Worm (Caenorhabditis elegans): ENCODE data around the gene ttr-7.
A peak's percentile ranks its signal among the peaks of the same experiment; 100 is the strongest.

Gene ttr-7

DNA sequence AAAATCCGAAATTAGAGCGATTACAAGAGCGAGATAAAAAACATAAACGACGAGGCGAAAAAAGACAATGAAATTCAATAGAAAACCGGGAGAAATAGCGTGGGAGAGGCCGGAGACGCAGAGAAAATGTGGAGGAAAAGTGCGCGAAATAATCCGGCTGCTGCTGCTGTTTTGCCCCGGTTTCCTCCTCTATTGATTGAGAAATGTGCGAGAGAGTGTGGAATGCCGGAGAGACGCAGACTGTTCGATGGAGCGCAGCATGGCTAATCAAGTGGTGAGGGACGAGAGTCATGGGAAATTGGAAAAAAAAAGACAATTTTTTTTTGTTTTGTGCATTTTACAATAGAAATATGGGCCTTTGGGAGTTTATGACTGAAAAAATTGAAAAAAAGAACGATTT is 7.6 kb upstream of the ttr-7 start (continued):
- TF ChIP-seq dmd-8 (GFP tag; IDR thresholded peaks at IDR 0.05) (no peak), T26A8.4 (GFP tag; IDR thresholded peaks at IDR 0.05) (no peak), ceh-20 (GFP tag; IDR thresholded peaks at IDR 0.05) (no peak), hlh-11 (tag; optimal IDR thresholded peaks at IDR 0.05) (peak; percentile 63), skn-1 (tag; optimal IDR thresholded peaks at IDR 0.05) (no peak), nhr-41 (GFP tag; IDR thresholded peaks at IDR 0.05) (no peak), nhr-11 (tag; optimal IDR thresholded peaks at IDR 0.05) (no peak), lin-13 (GFP tag; optimal IDR thresholded peaks at IDR 0.05) (no peak), lin-38 (GFP tag; IDR thresholded peaks at IDR 0.05) (peak; percentile 27; the same call in 1 of the 2 replicates), unc-62 (GFP tag; optimal IDR thresholded peaks at IDR 0.05 in 1 of 2) (no peak), unc-62 (tag; optimal IDR thresholded peaks at IDR 0.05) (no peak), unc-39 (tag; optimal IDR thresholded peaks at IDR 0.05) (no peak), mep-1 (tag; optimal IDR thresholded peaks at IDR 0.05) (peak; percentile 61), mes-2 (tag; optimal IDR thresholded peaks at IDR 0.05; ENCODE audit: poor library complexity, severe bottlenecking) (peak; percentile 50), hlh-30 (tag; optimal IDR thresholded peaks at IDR 0.05; ENCODE audit: insufficient read depth) (peak; percentile 91), lin-39 (tag; optimal IDR thresholded peaks at IDR 0.05) (no peak), ceh-28 (tag; optimal IDR thresholded peaks at IDR 0.05) (peak; percentile 56), ctbp-1 (GFP tag; IDR thresholded peaks at IDR 0.05) (0 out of 2 replicates have a peak, but pooled peaks have one; percentile 8), daf-12 (tag; optimal IDR thresholded peaks at IDR 0.05) (no peak), madf-9 (GFP tag; conservative IDR thresholded peaks at IDR 0.05) (no peak), lsy-2 (tag; optimal IDR thresholded peaks at IDR 0.05) (peak in 1 of 2 experiments; percentile 6), T20F7.1 (GFP tag; optimal IDR thresholded peaks at IDR 0.05) (no peak), hmg-1.1 (GFP tag; IDR thresholded peaks at IDR 0.05) (peak; percentile 80), set-16 (GFP tag; IDR thresholded peaks at IDR 0.05) (peak; percentile 53), nhr-48 (tag; optimal IDR thresholded peaks at IDR 0.05) (no peak), hif-1 (tag; optimal IDR thresholded peaks at IDR 0.05) (peak in 1 of 2 experiments; percentile 13), R02D3.7 (tag; optimal IDR thresholded peaks at IDR 0.05) (no peak), vab-7 (GFP tag; IDR thresholded peaks at IDR 0.05) (no peak), dmd-6 (GFP tag; IDR thresholded peaks at IDR 0.05) (0 out of 2 replicates have a peak, but pooled peaks have one; percentile 17), rbr-2 (tag; optimal IDR thresholded peaks at IDR 0.05) (peak; percentile 59), arid-1 (GFP tag; conservative IDR thresholded peaks at IDR 0.05) (0 out of 2 replicates have a peak, but pooled peaks have one; percentile 15), nhr-28 (tag; optimal IDR thresholded peaks at IDR 0.05) (peak; percentile 42), duxl-1 (tag; optimal IDR thresholded peaks at IDR 0.05; ENCODE audit: poor library complexity) (no peak), zfp-2 (tag; optimal IDR thresholded peaks at IDR 0.05) (no peak), fkh-10 (GFP tag; optimal IDR thresholded peaks at IDR 0.05) (no peak), attf-4 (tag; optimal IDR thresholded peaks at IDR 0.05) (no peak), cey-2 (tag; optimal IDR thresholded peaks at IDR 0.05; ENCODE audit: borderline replicate concordance, insufficient read depth) (no peak), mdt-29 (GFP tag; IDR thresholded peaks at IDR 0.05) (no peak), tra-1 (GFP tag; IDR thresholded peaks at IDR 0.05) (0 out of 2 replicates have a peak, but pooled peaks have one; percentile 6), mdl-1 (tag; optimal IDR thresholded peaks at IDR 0.05) (peak; percentile 64 to 83)

DNA sequence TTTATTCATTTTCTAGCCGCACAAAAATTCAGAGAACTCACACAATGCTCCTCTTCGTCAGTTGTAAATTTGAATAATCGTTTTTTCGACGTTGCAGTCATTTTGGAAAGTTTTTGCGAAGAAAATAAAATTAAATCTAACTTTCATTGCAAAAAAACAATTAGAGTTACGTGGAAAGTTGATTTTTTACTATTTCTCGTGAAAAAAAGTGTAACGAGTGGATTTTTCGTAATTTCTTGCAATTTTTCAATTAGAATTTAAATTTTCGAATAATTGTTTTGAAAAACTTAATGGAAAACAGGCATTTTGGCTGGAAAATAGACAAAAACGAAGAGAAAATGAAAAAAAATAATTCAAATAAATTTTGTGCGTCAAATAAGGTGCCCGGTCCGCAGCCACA is 7.1 kb upstream of the ttr-7 start, which contains the start of gene Y55B1AR.2:
Gene Y55B1AR.2, minus strand, starts transcription at position 101 of the 400 bp plus-strand sequence.
- TF ChIP-seq sdz-12 (GFP tag; optimal IDR thresholded peaks at IDR 0.05) (no peak), zfp-3 (GFP tag; conservative IDR thresholded peaks at IDR 0.05) (no peak), spr-3 (GFP tag; optimal IDR thresholded peaks at IDR 0.05) (no peak), lin-13 (GFP tag; optimal IDR thresholded peaks at IDR 0.05) (no peak), Y5F2A.4 (GFP tag; optimal IDR thresholded peaks at IDR 0.05) (no peak), T26A8.4 (GFP tag; IDR thresholded peaks at IDR 0.05) (no peak)

All from whole organism, L4 larva.